Worm (Caenorhabditis elegans): ENCODE results near the gene bigr-1.

bigr-1 gene

DNA sequence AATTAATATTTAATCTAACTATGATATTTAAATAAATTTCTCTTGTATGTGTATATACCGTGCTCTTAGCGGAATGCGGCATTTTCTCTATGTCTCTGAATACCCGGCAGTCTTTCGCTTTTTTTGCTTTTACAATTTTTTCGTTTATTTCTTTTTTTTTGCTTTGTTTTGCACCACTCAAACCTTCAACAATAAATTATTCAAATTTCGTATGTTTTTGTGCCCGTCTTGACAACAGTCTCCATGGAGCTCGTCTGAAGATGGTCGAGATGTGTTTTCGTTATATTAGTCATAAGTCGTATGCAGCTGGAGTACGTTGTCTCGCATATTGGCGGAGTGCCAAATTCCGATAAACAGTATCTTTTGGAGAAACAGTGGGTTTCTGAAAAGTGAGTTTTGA is 44.9 kb downstream of the bigr-1 start, which contains the start of gene T06D8.2:
T06D8.2 (plus strand) TSS at position 301 of the 400 bp plus-strand sequence.
- TF ChIP-seq spr-1 (tag; optimal IDR thresholded peaks at IDR 0.05) (no peak), mxl-2 (GFP tag; conservative IDR thresholded peaks at IDR 0.05) (no peak), ces-1 (GFP tag; optimal IDR thresholded peaks at IDR 0.05) (no peak), tra-1 (GFP tag; IDR thresholded peaks at IDR 0.05) (no peak), lsy-2 (tag; optimal IDR thresholded peaks at IDR 0.05) (no peak), ZK337.2 (GFP tag; IDR thresholded peaks at IDR 0.05) (no peak), ctbp-1 (GFP tag; IDR thresholded peaks at IDR 0.05) (no peak), Y48G9A.11 (GFP tag; IDR thresholded peaks at IDR 0.05) (no peak), madf-9 (GFP tag; conservative IDR thresholded peaks at IDR 0.05) (no peak), lin-39 (tag; optimal IDR thresholded peaks at IDR 0.05) (no peak), ceh-32 (tag; optimal IDR thresholded peaks at IDR 0.05; ENCODE audit: poor library complexity) (no peak), nhr-76 (tag; optimal IDR thresholded peaks at IDR 0.05) (no peak), lin-15B (tag; optimal IDR thresholded peaks at IDR 0.05) (no peak), attf-4 (tag; optimal IDR thresholded peaks at IDR 0.05) (no peak), unc-39 (tag; optimal IDR thresholded peaks at IDR 0.05) (no peak), hlh-30 (tag; optimal IDR thresholded peaks at IDR 0.05; ENCODE audit: insufficient read depth) (no peak)
